Worm (Caenorhabditis elegans): ENCODE results near the gene F53B2.8.

- TF ChIP-seq nhr-76 (tag; optimal IDR thresholded peaks at IDR 0.05) (no peak), lin-13 (tag; optimal IDR thresholded peaks at IDR 0.05) (no peak), ztf-11 (tag; optimal IDR thresholded peaks at IDR 0.05) (no peak), unc-39 (tag; optimal IDR thresholded peaks at IDR 0.05) (no peak), bed-3 (GFP tag; optimal IDR thresholded peaks at IDR 0.05) (no peak), ceh-43 (GFP tag; optimal IDR thresholded peaks at IDR 0.05) (no peak), drap-1 (GFP tag; optimal IDR thresholded peaks at IDR 0.05) (no peak), unc-62 (GFP tag; optimal IDR thresholded peaks at IDR 0.05) (no peak), nhr-12 (tag; optimal IDR thresholded peaks at IDR 0.05) (no peak), mab-5 (tag; optimal IDR thresholded peaks at IDR 0.05) (no peak), lsy-2 (tag; optimal IDR thresholded peaks at IDR 0.05) (no peak), elt-1 (tag; optimal IDR thresholded peaks at IDR 0.05; ENCODE audit: borderline replicate concordance, insufficient read depth) (no peak)
Observed at ce11 chrIV:12537694-12538093, 10.5 kb upstream of the F53B2.8 start.

Data from whole organism, mixed stage, embryonic.